Worm (Caenorhabditis elegans) whole organism, midembryonic: ENCODE measurements around the gene srsx-40.

Source experiments
- T22C8.4 ChIP-seq: fragments of 200-800 bp; sonication (Bioruptor generic); IDR thresholded peaks from 2 replicates; pipeline ENCODE4 v1.3.6; 2022; ENCODE audit warnings: missing genetic modification characterization, missing compliant biosample characterization
- cog-1 ChIP-seq: sonication (generic microtip); optimal IDR thresholded peaks from 2 replicates; lab custom pipeline; 2016; ENCODE audit warnings: missing genetic modification characterization, missing compliant biosample characterization
- flt-1 ChIP-seq: fragments of 200-800 bp; sonication (Bioruptor generic); IDR thresholded peaks from 2 replicates; pipeline ENCODE4 v1.3.6; 2022; ENCODE audit warnings: missing genetic modification characterization, missing compliant biosample characterization
- klf-2 ChIP-seq: fragments of 200-800 bp; sonication (Bioruptor generic); conservative IDR thresholded peaks from 2 replicates; pipeline ENCODE4 v1.3.6; 2022; ENCODE audit warnings: missing genetic modification reagents, missing genetic modification characterization, missing compliant biosample characterization
- med-1 ChIP-seq: sonication (generic microtip); optimal IDR thresholded peaks from 2 replicates; lab custom pipeline; 2017; ENCODE audit warnings: missing genetic modification characterization, mild to moderate bottlenecking, missing compliant biosample characterization, antibody characterized with exemption, missing genetic modification reagents; ENCODE audit not compliant: insufficient read depth
- ref-1 ChIP-seq: fragments of 200-800 bp; sonication (Bioruptor generic); conservative IDR thresholded peaks from 2 replicates; pipeline ENCODE4 v1.3.6; 2022; ENCODE audit warnings: missing genetic modification reagents, missing genetic modification characterization, missing compliant biosample characterization
- tab-1 ChIP-seq: fragments of 200-800 bp; sonication (Bioruptor generic); IDR thresholded peaks from 2 replicates; pipeline ENCODE4 v1.3.6; 2022; ENCODE audit warnings: missing genetic modification characterization, missing compliant biosample characterization
- ztf-23 ChIP-seq: fragments of 200-800 bp; sonication (Bioruptor generic); IDR thresholded peaks from 2 replicates; pipeline ENCODE4 v1.3.6; 2022; ENCODE audit warnings: missing genetic modification reagents, missing genetic modification characterization, missing compliant biosample characterization

ce11 chrV:7734909-7735308, 31.5 kb upstream of the srsx-40 start, which contains the start of gene clic-1:
- TF ChIP-seq ref-1 (GFP tag; lab: Robert Waterston, UW) (no peak), flt-1 (GFP tag; lab: Robert Waterston, UW) (peak; percentile 41; the same call in 1 of the 2 replicates), ztf-23 (GFP tag; lab: Robert Waterston, UW) (peak; percentile 62), cog-1 (tag; lab: Kevin White, UChicago) (peak; percentile 42), klf-2 (GFP tag; lab: Robert Waterston, UW) (no peak), tab-1 (GFP tag; lab: Robert Waterston, UW) (no peak), med-1 (GFP tag; lab: Kevin White, UChicago) (no peak), T22C8.4 (GFP tag; lab: Robert Waterston, UW) (no peak)
